Worm (Caenorhabditis elegans) whole organism, L1 larva: ENCODE measurements around the gene str-90.
A peak's percentile ranks its signal among the peaks of the same experiment; 100 is the strongest.

Source experiments
- C16A3.4 ChIP-seq: fragments of 150-350 bp; optimal IDR thresholded peaks from 2 replicates; lab custom pipeline; 2014; ENCODE audit warnings: missing biosample characterization, missing genetic modification characterization
- Y116A8C.19 ChIP-seq: sonication (generic microtip); optimal IDR thresholded peaks from 2 replicates; lab custom pipeline; 2016; ENCODE audit warnings: missing compliant biosample characterization, missing genetic modification characterization, borderline replicate concordance
- aha-1 ChIP-seq: fragments of 150-350 bp; optimal IDR thresholded peaks from 2 replicates; lab custom pipeline; 2014; ENCODE audit warnings: missing biosample characterization, missing genetic modification characterization
- aly-2 ChIP-seq: fragments of 150-350 bp; optimal IDR thresholded peaks from 2 replicates; lab custom pipeline; 2014; ENCODE audit warnings: missing biosample characterization, missing genetic modification characterization
- blmp-1 ChIP-seq: fragments of 150-350 bp; optimal IDR thresholded peaks from 2 replicates; lab custom pipeline; 2014; ENCODE audit warnings: missing biosample characterization, missing genetic modification characterization
- ceh-63 ChIP-seq: fragments of 200-800 bp; sonication (Bioruptor generic); optimal IDR thresholded peaks from 2 replicates; lab custom pipeline; 2018; ENCODE audit warnings: mild to moderate bottlenecking, missing genetic modification characterization, missing compliant biosample characterization
- ces-1 ChIP-seq: fragments of 150-350 bp; optimal IDR thresholded peaks from 2 replicates; lab custom pipeline; 2014; ENCODE audit warnings: missing biosample characterization, missing genetic modification reagents, missing genetic modification characterization
- dsc-1 ChIP-seq: sonication (generic microtip); optimal IDR thresholded peaks from 2 replicates; lab custom pipeline; 2016; ENCODE audit warnings: mild to moderate bottlenecking, missing genetic modification characterization, missing compliant biosample characterization
- efl-3 ChIP-seq: fragments of 200-800 bp; sonication (Bioruptor generic); optimal IDR thresholded peaks from 2 replicates; lab custom pipeline; 2018; ENCODE audit warnings: mild to moderate bottlenecking, missing genetic modification characterization, missing compliant biosample characterization
- elt-2 ChIP-seq: sonication (generic microtip); optimal IDR thresholded peaks from 2 replicates; lab custom pipeline; 2016; ENCODE audit warnings: missing genetic modification characterization, mild to moderate bottlenecking, inconsistent platforms, missing compliant biosample characterization, missing genetic modification reagents
- fkh-4 ChIP-seq: sonication (generic microtip); optimal IDR thresholded peaks from 2 replicates; lab custom pipeline; 2016; ENCODE audit warnings: missing compliant biosample characterization, missing genetic modification characterization, borderline replicate concordance
- grh-1 ChIP-seq: fragments of 200-800 bp; sonication (Bioruptor generic); IDR thresholded peaks from 2 replicates; pipeline ENCODE4 v1.3.6; 2022; ENCODE audit warnings: missing genetic modification reagents, missing genetic modification characterization, missing compliant biosample characterization
- isw-1 ChIP-seq: fragments of 200-800 bp; sonication (Bioruptor generic); IDR thresholded peaks from 2 replicates; pipeline ENCODE4 v1.3.6; 2022; ENCODE audit warnings: missing genetic modification characterization, missing compliant biosample characterization
- lin-35 ChIP-seq, 2 experiments: fragments of 150-350 bp; optimal IDR thresholded peaks; 2 replicates each; lab custom pipeline; 2014; ENCODE audit warnings: missing biosample characterization in 2 of 2, missing genetic modification characterization in 2 of 2, missing genetic modification reagents in 2 of 2
- lin-39 ChIP-seq: fragments of 150-350 bp; optimal IDR thresholded peaks from 2 replicates; lab custom pipeline; 2014; ENCODE audit warnings: missing biosample characterization, missing genetic modification reagents, missing genetic modification characterization
- mef-2 ChIP-seq: fragments of 150-350 bp; optimal IDR thresholded peaks from 2 replicates; lab custom pipeline; 2014; ENCODE audit warnings: missing biosample characterization, missing genetic modification characterization
- nhr-20 ChIP-seq: sonication (generic microtip); optimal IDR thresholded peaks from 2 replicates; lab custom pipeline; 2016; ENCODE audit warnings: mild to moderate bottlenecking, missing genetic modification characterization, missing compliant biosample characterization
- nhr-237 ChIP-seq: fragments of 150-350 bp; optimal IDR thresholded peaks from 2 replicates; lab custom pipeline; 2014; ENCODE audit warnings: missing biosample characterization, missing genetic modification characterization
- nhr-28 ChIP-seq: fragments of 150-350 bp; optimal IDR thresholded peaks from 2 replicates; lab custom pipeline; 2014; ENCODE audit warnings: missing biosample characterization, missing genetic modification characterization
- nhr-47 ChIP-seq: sonication (generic microtip); optimal IDR thresholded peaks from 2 replicates; lab custom pipeline; 2016; ENCODE audit warnings: mild to moderate bottlenecking, missing genetic modification characterization, moderate library complexity, missing compliant biosample characterization
- nhr-71 ChIP-seq: sonication (generic microtip); optimal IDR thresholded peaks from 2 replicates; lab custom pipeline; 2016; ENCODE audit warnings: mild to moderate bottlenecking, missing genetic modification characterization, moderate library complexity, missing compliant biosample characterization
- nhr-84 ChIP-seq: sonication (generic microtip); optimal IDR thresholded peaks from 2 replicates; lab custom pipeline; 2017; ENCODE audit warnings: missing biosample characterization, missing genetic modification characterization
- nhr-85 ChIP-seq: sonication (generic microtip); peaks from one replicate; lab custom pipeline; 2016; ENCODE audit warnings: missing genetic modification characterization, inconsistent platforms, missing compliant biosample characterization
- nhr-90 ChIP-seq: sonication (generic microtip); optimal IDR thresholded peaks from 2 replicates; lab custom pipeline; 2016; ENCODE audit warnings: mild to moderate bottlenecking, missing genetic modification characterization, missing compliant biosample characterization; ENCODE audit not compliant: poor library complexity
- rnt-1 ChIP-seq: sonication (generic microtip); optimal IDR thresholded peaks from 2 replicates; lab custom pipeline; 2016; ENCODE audit warnings: mild to moderate bottlenecking, missing genetic modification characterization, moderate library complexity, missing compliant biosample characterization
- skn-1 ChIP-seq: fragments of 150-350 bp; optimal IDR thresholded peaks from 2 replicates; lab custom pipeline; 2014; ENCODE audit warnings: missing biosample characterization, missing genetic modification characterization
- snpc-4 ChIP-seq: fragments of 150-350 bp; optimal IDR thresholded peaks from 2 replicates; lab custom pipeline; 2014; ENCODE audit warnings: missing biosample characterization, missing genetic modification characterization
- tlp-1 ChIP-seq: fragments of 150-350 bp; optimal IDR thresholded peaks from 2 replicates; lab custom pipeline; 2014; ENCODE audit warnings: missing biosample characterization, missing genetic modification characterization
- unc-62 ChIP-seq: fragments of 150-350 bp; optimal IDR thresholded peaks from 2 replicates; lab custom pipeline; 2014; ENCODE audit warnings: missing biosample characterization, missing genetic modification reagents, missing genetic modification characterization
- unc-86 ChIP-seq: sonication (generic microtip); optimal IDR thresholded peaks from 2 replicates; lab custom pipeline; 2016; ENCODE audit warnings: missing genetic modification characterization, missing compliant biosample characterization
- unc-98 ChIP-seq: fragments of 200-800 bp; sonication (Bioruptor generic); IDR thresholded peaks from 2 replicates; pipeline ENCODE4 v1.3.6; 2022; ENCODE audit warnings: missing genetic modification characterization, missing compliant biosample characterization
- zip-4 ChIP-seq: fragments of 200-800 bp; sonication (Bioruptor generic); optimal IDR thresholded peaks from 2 replicates; lab custom pipeline; 2018; ENCODE audit warnings: mild to moderate bottlenecking, missing genetic modification characterization, moderate library complexity, missing compliant biosample characterization

str-90 gene

DNA sequence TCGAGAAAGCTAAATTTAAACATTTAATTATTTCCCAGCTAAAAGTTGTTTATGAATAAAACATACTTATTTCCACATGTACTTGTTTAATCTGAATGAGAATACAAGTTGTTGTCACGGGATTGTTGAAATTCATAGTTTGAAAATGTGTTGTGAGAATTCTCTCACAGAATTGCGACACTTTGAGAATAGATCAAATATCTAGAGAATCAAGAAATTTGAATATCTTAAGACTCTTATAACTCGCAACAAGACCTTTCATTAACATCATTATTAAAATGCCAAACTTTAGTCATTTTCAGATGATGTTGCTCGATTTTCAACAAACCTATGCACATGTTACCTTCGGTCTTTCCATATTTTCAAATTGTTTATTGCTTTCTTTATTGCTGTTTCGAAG lies at the start of gene str-90:
Gene str-90, plus strand, starts transcription at position 301 of the 400 bp plus-strand sequence.
- TF ChIP-seq aha-1 (tag; lab: Kevin White, UChicago) (no peak), zip-4 (GFP tag; lab: Kevin White, UChicago) (no peak), C16A3.4 (no peak), skn-1 (tag; lab: Kevin White, UChicago) (no peak), nhr-47 (tag; lab: Kevin White, UChicago) (no peak), unc-98 (GFP tag; lab: Robert Waterston, UW) (no peak), nhr-84 (tag; lab: Kevin White, UChicago) (no peak), unc-86 (tag; lab: Kevin White, UChicago) (no peak), blmp-1 (no peak), snpc-4 (tag; lab: Kevin White, UChicago) (no peak), fkh-4 (tag; lab: Kevin White, UChicago) (no peak), ceh-63 (GFP tag; lab: Kevin White, UChicago) (no peak), dsc-1 (tag; lab: Kevin White, UChicago) (no peak), aly-2 (tag; lab: Kevin White, UChicago) (no peak), nhr-85 (tag; lab: Kevin White, UChicago) (no peak), lin-39 (tag; lab: Kevin White, UChicago) (no peak), mef-2 (tag; lab: Kevin White, UChicago) (no peak), nhr-237 (tag; lab: Kevin White, UChicago) (no peak), nhr-28 (tag; lab: Kevin White, UChicago) (no peak)

DNA sequence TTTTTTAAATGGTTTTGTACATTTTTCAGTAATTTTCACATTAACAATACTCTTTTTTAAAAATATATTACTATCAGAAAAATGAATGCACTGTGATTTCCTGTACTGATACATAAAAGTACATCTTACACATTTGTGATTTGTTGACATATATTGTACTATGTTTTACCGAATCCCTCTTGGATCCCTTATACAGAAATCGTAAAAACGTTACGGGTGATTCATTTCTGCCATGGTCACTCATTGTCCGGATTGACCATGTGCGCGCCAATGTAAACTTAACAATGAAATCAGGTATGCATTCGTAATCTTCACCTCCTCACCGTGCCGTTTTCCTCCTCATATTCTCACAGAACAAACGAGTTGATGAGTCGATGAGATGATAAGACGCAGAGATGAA lies 48.9 kb upstream of the str-90 start, which contains the start of gene ZC513.2:
Gene ZC513.2, plus strand, starts transcription at position 301 of the 400 bp plus-strand sequence.
- TF ChIP-seq nhr-90 (no peak), lin-35 (GFP tag; optimal IDR thresholded peaks at IDR 0.05; lab: Kevin White, UChicago) (no peak), nhr-47 (tag; lab: Kevin White, UChicago) (no peak), ces-1 (GFP tag; lab: Kevin White, UChicago) (no peak), elt-2 (tag; lab: Kevin White, UChicago) (no peak), blmp-1 (peak; percentile 16), Y116A8C.19 (tag; lab: Kevin White, UChicago) (no peak), efl-3 (no peak), nhr-85 (tag; lab: Kevin White, UChicago) (peak; percentile 9)

ce11 chrV:8055170-8055569 lies 47.9 kb upstream of the str-90 start:
- TF ChIP-seq blmp-1 (peak; percentile 79), nhr-71 (tag; lab: Kevin White, UChicago) (no peak)

DNA sequence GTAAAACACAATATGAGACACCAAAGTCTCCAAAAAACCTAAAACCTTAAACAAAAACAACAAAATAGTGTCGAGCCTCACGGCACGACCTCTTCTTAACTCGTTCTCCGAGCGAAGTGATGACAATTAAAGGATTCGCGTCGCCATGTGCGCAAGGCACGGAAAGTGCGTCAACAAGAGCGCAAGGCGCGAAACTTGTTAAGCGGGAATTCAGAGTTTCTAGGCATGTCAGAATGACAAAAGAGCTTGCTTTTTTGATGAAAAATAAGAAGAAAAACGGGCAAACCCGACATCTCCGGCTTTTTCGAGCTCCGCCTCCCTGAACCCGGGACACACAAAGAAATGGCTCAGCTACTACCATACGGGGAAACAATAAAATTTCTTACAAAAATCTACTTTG lies 45.3 kb upstream of the str-90 start:
- TF ChIP-seq grh-1 (GFP tag; lab: Robert Waterston, UW), result 0 out of 2 replicates have a peak, but pooled peaks have one; percentile 14

ce11 chrV:8058359-8058758 lies 44.7 kb upstream of the str-90 start, which contains the start of gene str-138:
Gene str-138, plus strand, starts transcription at chrV:8058659.
- no peak for TF ChIP-seq C16A3.4
- no peak for TF ChIP-seq snpc-4 (tag; lab: Kevin White, UChicago)
- no peak for TF ChIP-seq nhr-20 (tag; lab: Kevin White, UChicago)

- TF ChIP-seq tlp-1 (tag; lab: Kevin White, UChicago) (no peak), rnt-1 (tag; lab: Kevin White, UChicago) (no peak), nhr-85 (tag; lab: Kevin White, UChicago) (no peak), unc-62 (no peak), efl-3 (no peak), unc-98 (GFP tag; lab: Robert Waterston, UW) (no peak), isw-1 (no peak)
Measured at ce11 chrV:8062074-8062473, 41.0 kb upstream of the str-90 start, which contains the start of gene str-139. Gene str-139, minus strand, starts transcription at chrV:8062174.
